Worm (Caenorhabditis elegans) whole organism, young adult: ENCODE measurements around the gene col-103.

Source experiments
- B0019.2 ChIP-seq: fragments of 200-800 bp; sonication (Bioruptor generic); conservative IDR thresholded peaks from 2 replicates; pipeline ENCODE4 v1.3.6; 2022; ENCODE audit warnings: missing genetic modification reagents, missing genetic modification characterization, missing compliant biosample characterization
- F37B4.10 ChIP-seq: fragments of 200-800 bp; sonication (Bioruptor generic); IDR thresholded peaks from 2 replicates; pipeline ENCODE4 v1.3.6; 2022; ENCODE audit warnings: missing genetic modification characterization, missing compliant biosample characterization
- lin-26 ChIP-seq: fragments of 200-800 bp; sonication (Bioruptor generic); IDR thresholded peaks from 2 replicates; pipeline ENCODE4 v1.3.6; 2022; ENCODE audit warnings: missing genetic modification reagents, missing genetic modification characterization, missing compliant biosample characterization
- nhr-90 ChIP-seq: sonication (generic microtip); optimal IDR thresholded peaks from 2 replicates; lab custom pipeline; 2016; ENCODE audit warnings: missing genotype, mild to moderate bottlenecking, missing genetic modification characterization, missing compliant biosample characterization
- snpc-4 ChIP-seq, 5 experiments: fragments of 150-350 bp in 1 of 5; sonication (generic microtip) in 4 of 5; optimal IDR thresholded peaks; 2 replicates each; lab custom pipeline; 2014 to 2018; ENCODE audit warnings: missing genetic modification characterization in 5 of 5, missing biosample characterization in 3 of 5, antibody characterized with exemption in 2 of 5, mild to moderate bottlenecking in 2 of 5, missing compliant biosample characterization in 2 of 5, missing genotype in 2 of 5, moderate library complexity in 2 of 5, missing genetic modification reagents in 1 of 5
- tbp1 ChIP-seq: fragments of 200-800 bp; sonication (Bioruptor generic); optimal IDR thresholded peaks from 2 replicates; lab custom pipeline; 2018; ENCODE audit warnings: mild to moderate bottlenecking, missing genetic modification characterization, missing compliant biosample characterization
- unc-130 ChIP-seq: sonication (generic microtip); optimal IDR thresholded peaks from 2 replicates; lab custom pipeline; 2016; ENCODE audit warnings: missing genetic modification reagents, missing genetic modification characterization, missing compliant biosample characterization
- xnd-1 ChIP-seq: sonication (generic microtip); optimal IDR thresholded peaks from 2 replicates; lab custom pipeline; 2016; ENCODE audit warnings: missing genotype, missing genetic modification reagents, missing genetic modification characterization, missing compliant biosample characterization
- ztf-18 ChIP-seq: sonication (generic microtip); optimal IDR thresholded peaks from 2 replicates; lab custom pipeline; 2016; ENCODE audit warnings: missing genotype, mild to moderate bottlenecking, missing genetic modification characterization, missing compliant biosample characterization

DNA sequence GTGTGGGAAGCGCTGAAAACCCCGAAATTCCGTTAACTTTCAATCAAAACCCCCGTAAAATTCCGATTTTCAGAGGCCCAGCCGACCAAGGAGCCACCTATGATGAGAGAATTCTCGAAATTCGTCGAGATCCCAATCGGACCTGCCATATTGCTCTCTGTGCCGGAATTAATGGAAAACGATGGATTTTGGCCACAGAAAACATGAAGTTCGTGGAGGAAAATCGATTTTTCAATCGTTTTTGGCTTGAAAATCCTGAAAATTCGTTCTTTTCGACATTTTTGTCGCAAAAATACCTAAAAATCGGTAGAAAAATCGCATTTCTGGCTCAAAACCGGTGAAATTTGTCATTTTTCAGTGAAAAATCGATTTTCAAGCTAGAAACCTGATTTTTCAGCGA lies 10.1 kb upstream of the col-103 start:
- TF ChIP-seq F37B4.10 (no peak), snpc-4 (GFP tag; optimal IDR thresholded peaks at IDR 0.05; lab: Kevin White, UChicago) (no peak), snpc-4 (tag; optimal IDR thresholded peaks at IDR 0.05; lab: Kevin White, UChicago) (no peak), B0019.2 (no peak), lin-26 (GFP tag; lab: Robert Waterston, UW) (no peak), unc-130 (GFP tag; lab: Kevin White, UChicago) (no peak), nhr-90 (tag; lab: Kevin White, UChicago) (no peak), xnd-1 (tag; lab: Kevin White, UChicago) (no peak), ztf-18 (tag; lab: Kevin White, UChicago) (no peak), tbp1 (GFP tag; lab: Kevin White, UChicago) (no peak)
